Worm (Caenorhabditis elegans) whole organism, L1 larva: ENCODE data around the gene hrpa-2.
A peak's percentile ranks its signal among the peaks of the same experiment; 100 is the strongest.

Experiments
- blmp-1 ChIP-seq: fragments of 150-350 bp; optimal IDR thresholded peaks from 2 replicates; lab custom pipeline; 2014; ENCODE audit warnings: missing biosample characterization, missing genetic modification characterization
- ceh-82 ChIP-seq, 3 experiments: fragments of 150-350 bp in 1 of 3; sonication (generic microtip) in 2 of 3; optimal IDR thresholded peaks; 2 replicates each; lab custom pipeline; 2014 to 2017; ENCODE audit warnings: missing biosample characterization in 3 of 3, missing genetic modification characterization in 3 of 3
- ceh-88 ChIP-seq: fragments of 200-800 bp; sonication (Bioruptor generic); IDR thresholded peaks from 2 replicates; pipeline ENCODE4 v1.3.6; 2022; ENCODE audit warnings: missing genetic modification characterization, missing compliant biosample characterization
- ces-1 ChIP-seq: fragments of 150-350 bp; optimal IDR thresholded peaks from 2 replicates; lab custom pipeline; 2014; ENCODE audit warnings: missing biosample characterization, missing genetic modification reagents, missing genetic modification characterization
- egl-27 ChIP-seq, 2 experiments: fragments of 150-350 bp in 1 of 2; sonication (generic microtip); optimal IDR thresholded peaks; 3 replicates each; lab custom pipeline; 2017 to 2018; ENCODE audit warnings: missing biosample characterization in 2 of 2, missing genetic modification characterization in 2 of 2, missing genetic modification reagents in 2 of 2
- elt-2 ChIP-seq: sonication (generic microtip); optimal IDR thresholded peaks from 2 replicates; lab custom pipeline; 2016; ENCODE audit warnings: missing genetic modification characterization, mild to moderate bottlenecking, inconsistent platforms, missing compliant biosample characterization, missing genetic modification reagents
- fkh-10 ChIP-seq: sonication (generic microtip); optimal IDR thresholded peaks from 2 replicates; lab custom pipeline; 2017; ENCODE audit warnings: missing biosample characterization, missing genetic modification reagents, missing genetic modification characterization
- fkh-8 ChIP-seq: sonication (generic microtip); optimal IDR thresholded peaks from 2 replicates; lab custom pipeline; 2016; ENCODE audit warnings: mild to moderate bottlenecking, missing genetic modification characterization, missing compliant biosample characterization
- hlh-17 ChIP-seq: fragments of 200-800 bp; sonication (Bioruptor generic); optimal IDR thresholded peaks from 2 replicates; lab custom pipeline; 2018; ENCODE audit warnings: missing genetic modification characterization, mild to moderate bottlenecking, missing compliant biosample characterization, moderate library complexity, borderline replicate concordance
- hlh-4 ChIP-seq: sonication (generic microtip); optimal IDR thresholded peaks from 2 replicates; lab custom pipeline; 2016; ENCODE audit warnings: mild to moderate bottlenecking, missing genetic modification characterization, missing compliant biosample characterization
- jun-1 ChIP-seq: fragments of 150-350 bp; optimal IDR thresholded peaks from 2 replicates; lab custom pipeline; 2014; ENCODE audit warnings: missing biosample characterization, missing genetic modification reagents, missing genetic modification characterization
- lin-14 ChIP-seq: fragments of 200-800 bp; sonication (Bioruptor generic); optimal IDR thresholded peaks from 2 replicates; lab custom pipeline; 2018; ENCODE audit warnings: mild to moderate bottlenecking, missing genetic modification characterization, moderate library complexity, missing compliant biosample characterization
- lin-35 ChIP-seq, 2 experiments: fragments of 150-350 bp; optimal IDR thresholded peaks; 2 replicates each; lab custom pipeline; 2014; ENCODE audit warnings: missing biosample characterization in 2 of 2, missing genetic modification characterization in 2 of 2, missing genetic modification reagents in 2 of 2
- lin-39 ChIP-seq: fragments of 150-350 bp; optimal IDR thresholded peaks from 2 replicates; lab custom pipeline; 2014; ENCODE audit warnings: missing biosample characterization, missing genetic modification reagents, missing genetic modification characterization
- lir-3 ChIP-seq: sonication (generic microtip); optimal IDR thresholded peaks from 2 replicates; lab custom pipeline; 2016; ENCODE audit warnings: mild to moderate bottlenecking, missing genetic modification characterization, moderate library complexity, missing compliant biosample characterization; ENCODE audit not compliant: poor library complexity
- lsy-2 ChIP-seq, 2 experiments: fragments of 150-350 bp; optimal IDR thresholded peaks; 2 replicates each; lab custom pipeline; 2014; ENCODE audit warnings: missing biosample characterization in 2 of 2, missing genetic modification characterization in 2 of 2
- mab-9 ChIP-seq: fragments of 200-800 bp; sonication (Bioruptor generic); IDR thresholded peaks from 2 replicates; pipeline ENCODE4 v1.3.6; 2022; ENCODE audit warnings: missing genetic modification reagents, missing genetic modification characterization, missing compliant biosample characterization
- nhr-19 ChIP-seq: fragments of 200-800 bp; sonication (Bioruptor generic); conservative IDR thresholded peaks from 2 replicates; pipeline ENCODE4 v1.3.6; 2022; ENCODE audit warnings: missing genetic modification characterization, missing compliant biosample characterization
- nhr-20 ChIP-seq: sonication (generic microtip); optimal IDR thresholded peaks from 2 replicates; lab custom pipeline; 2016; ENCODE audit warnings: mild to moderate bottlenecking, missing genetic modification characterization, missing compliant biosample characterization
- nhr-47 ChIP-seq: sonication (generic microtip); optimal IDR thresholded peaks from 2 replicates; lab custom pipeline; 2016; ENCODE audit warnings: mild to moderate bottlenecking, missing genetic modification characterization, moderate library complexity, missing compliant biosample characterization
- nhr-71 ChIP-seq: sonication (generic microtip); optimal IDR thresholded peaks from 2 replicates; lab custom pipeline; 2016; ENCODE audit warnings: mild to moderate bottlenecking, missing genetic modification characterization, moderate library complexity, missing compliant biosample characterization
- nhr-76 ChIP-seq: sonication (generic microtip); optimal IDR thresholded peaks from 2 replicates; lab custom pipeline; 2017; ENCODE audit warnings: missing biosample characterization, missing genetic modification characterization
- nhr-77 ChIP-seq: fragments of 150-350 bp; optimal IDR thresholded peaks from 2 replicates; lab custom pipeline; 2014; ENCODE audit warnings: missing biosample characterization, missing genetic modification characterization
- nhr-84 ChIP-seq: sonication (generic microtip); optimal IDR thresholded peaks from 2 replicates; lab custom pipeline; 2017; ENCODE audit warnings: missing biosample characterization, missing genetic modification characterization
- nhr-85 ChIP-seq: sonication (generic microtip); peaks from one replicate; lab custom pipeline; 2016; ENCODE audit warnings: missing genetic modification characterization, inconsistent platforms, missing compliant biosample characterization
- nhr-90 ChIP-seq: sonication (generic microtip); optimal IDR thresholded peaks from 2 replicates; lab custom pipeline; 2016; ENCODE audit warnings: mild to moderate bottlenecking, missing genetic modification characterization, missing compliant biosample characterization; ENCODE audit not compliant: poor library complexity
- rnt-1 ChIP-seq: sonication (generic microtip); optimal IDR thresholded peaks from 2 replicates; lab custom pipeline; 2016; ENCODE audit warnings: mild to moderate bottlenecking, missing genetic modification characterization, moderate library complexity, missing compliant biosample characterization
- skn-1 ChIP-seq: fragments of 150-350 bp; optimal IDR thresholded peaks from 2 replicates; lab custom pipeline; 2014; ENCODE audit warnings: missing biosample characterization, missing genetic modification characterization
- snpc-4 ChIP-seq: fragments of 150-350 bp; optimal IDR thresholded peaks from 2 replicates; lab custom pipeline; 2014; ENCODE audit warnings: missing biosample characterization, missing genetic modification characterization
- snu-23 ChIP-seq: sonication (generic microtip); optimal IDR thresholded peaks from 2 replicates; lab custom pipeline; 2016; ENCODE audit warnings: missing genetic modification characterization, missing compliant biosample characterization
- sup-37 ChIP-seq: fragments of 200-800 bp; sonication (Bioruptor generic); optimal IDR thresholded peaks from 2 replicates; lab custom pipeline; 2018; ENCODE audit warnings: mild to moderate bottlenecking, missing genetic modification characterization, missing compliant biosample characterization
- swsn-7 ChIP-seq: sonication (generic microtip); optimal IDR thresholded peaks from 2 replicates; lab custom pipeline; 2016; ENCODE audit warnings: missing genetic modification characterization, missing compliant biosample characterization
- tbx-2 ChIP-seq: sonication (generic microtip); optimal IDR thresholded peaks from 2 replicates; lab custom pipeline; 2016; ENCODE audit warnings: missing genetic modification characterization, missing compliant biosample characterization
- tlp-1 ChIP-seq: fragments of 150-350 bp; optimal IDR thresholded peaks from 2 replicates; lab custom pipeline; 2014; ENCODE audit warnings: missing biosample characterization, missing genetic modification characterization
- unc-30 ChIP-seq: sonication (generic microtip); optimal IDR thresholded peaks from 2 replicates; lab custom pipeline; 2017; ENCODE audit warnings: missing biosample characterization, missing genetic modification characterization
- unc-86 ChIP-seq: sonication (generic microtip); optimal IDR thresholded peaks from 2 replicates; lab custom pipeline; 2016; ENCODE audit warnings: missing genetic modification characterization, missing compliant biosample characterization
- xbp-1 ChIP-seq: sonication (generic microtip); optimal IDR thresholded peaks from 2 replicates; lab custom pipeline; 2016; ENCODE audit warnings: missing genetic modification characterization, missing compliant biosample characterization
- ztf-4 ChIP-seq: fragments of 150-350 bp; optimal IDR thresholded peaks from 2 replicates; lab custom pipeline; 2014; ENCODE audit warnings: missing biosample characterization, missing genetic modification characterization

hrpa-2 gene

ce11 chrX:5209429-5209828 is 6.7 kb upstream of the hrpa-2 start (continued):
- no peak for TF ChIP-seq lsy-2 (tag; optimal IDR thresholded peaks at IDR 0.05; lab: Kevin White, UChicago)
- TF ChIP-seq fkh-10 (GFP tag; lab: Kevin White, UChicago) = no peak
- no peak for TF ChIP-seq tlp-1 (tag; lab: Kevin White, UChicago)
- TF ChIP-seq lin-39 (tag; lab: Kevin White, UChicago) = peak; percentile 19
- no peak for TF ChIP-seq jun-1 (tag; lab: Kevin White, UChicago)
- TF ChIP-seq unc-30 = no peak
- no peak for TF ChIP-seq skn-1 (tag; lab: Kevin White, UChicago)
- TF ChIP-seq snpc-4 (tag; lab: Kevin White, UChicago) = no peak
- no peak for TF ChIP-seq xbp-1 (tag; lab: Kevin White, UChicago)
- TF ChIP-seq, all 84 proteins: peak for 13

- TF ChIP-seq skn-1 (tag; lab: Kevin White, UChicago) (peak; percentile 8), snu-23 (no peak), ceh-82 (tag; optimal IDR thresholded peaks at IDR 0.05; lab: Kevin White, UChicago) (peak; percentile 7 to 36 (median 29)), unc-30 (no peak), tbx-2 (tag; lab: Kevin White, UChicago) (peak; percentile 53), nhr-76 (tag; lab: Kevin White, UChicago) (no peak), ceh-88 (GFP tag; lab: Robert Waterston, UW) (no peak), fkh-8 (tag; lab: Kevin White, UChicago) (peak; percentile 2), swsn-7 (tag; lab: Kevin White, UChicago) (peak; percentile 45), lsy-2 (tag; optimal IDR thresholded peaks at IDR 0.05; lab: Kevin White, UChicago) (peak; percentile 16 to 31), nhr-19 (GFP tag; lab: Robert Waterston, UW) (peak; percentile 36), rnt-1 (peak; percentile 34), fkh-10 (GFP tag; lab: Kevin White, UChicago) (peak; percentile 80), lin-14 (GFP tag; lab: Kevin White, UChicago) (peak; percentile 87), sup-37 (peak; percentile 12), lin-35 (GFP tag; optimal IDR thresholded peaks at IDR 0.05; lab: Kevin White, UChicago) (peak in 1 of 2 experiments; percentile 0), nhr-77 (tag; lab: Kevin White, UChicago) (peak; percentile 17), ztf-4 (no peak), elt-2 (tag; lab: Kevin White, UChicago) (no peak), unc-86 (tag; lab: Kevin White, UChicago) (peak; percentile 6), nhr-71 (tag; lab: Kevin White, UChicago) (peak; percentile 53)
Measured at ce11 chrX:5210524-5210923, 5.6 kb upstream of the hrpa-2 start.

- TF ChIP-seq skn-1 (tag; lab: Kevin White, UChicago) = no peak
- TF ChIP-seq lir-3 = no peak
- no peak for TF ChIP-seq nhr-84
- TF ChIP-seq egl-27 (tag; optimal IDR thresholded peaks at IDR 0.05; lab: Kevin White, UChicago) = no peak
- peak; percentile 21; the same call in 1 of the 2 replicates for TF ChIP-seq nhr-19 (GFP tag; lab: Robert Waterston, UW)
- peak; percentile 77 for TF ChIP-seq nhr-85 (tag; lab: Kevin White, UChicago)
- TF ChIP-seq sup-37 = no peak
- TF ChIP-seq hlh-17 (GFP tag; lab: Kevin White, UChicago) = no peak
- TF ChIP-seq swsn-7 (tag; lab: Kevin White, UChicago) = no peak
- no peak for TF ChIP-seq hlh-4 (tag; lab: Kevin White, UChicago)
- peak in 1 of 2 experiments; percentile 29 for TF ChIP-seq lin-35 (GFP tag; optimal IDR thresholded peaks at IDR 0.05; lab: Kevin White, UChicago)
- TF ChIP-seq mab-9 (GFP tag; lab: Robert Waterston, UW) = no peak
- TF ChIP-seq ces-1 (GFP tag; lab: Kevin White, UChicago) = no peak
- no peak for TF ChIP-seq nhr-47 (tag; lab: Kevin White, UChicago)
- peak; percentile 25 for TF ChIP-seq nhr-20
- peak; percentile 9 for TF ChIP-seq nhr-90
- peak; percentile 57 for TF ChIP-seq blmp-1
Measured at ce11 chrX:5210927-5211655, 5.1 kb upstream of the hrpa-2 start.
